Fruit fly (Drosophila melanogaster): Measurements from ENCODE around the gene cmpy.

The cmpy gene

dm6 chr3L:20710475-20711177, 8.4 kb downstream of the cmpy start (continued):
- TF ChIP-seq lab (GFP tag; optimal IDR thresholded peaks at IDR 0.05) (peak; percentile 37), Six4 (GFP tag; optimal IDR thresholded peaks at IDR 0.05) (peak; percentile 4), crol (GFP tag; IDR thresholded peaks at IDR 0.05) (peak; percentile 54; the same call in 1 of the 2 replicates), bab2 (GFP tag; optimal IDR thresholded peaks at IDR 0.05) (no peak), kah (GFP tag; optimal IDR thresholded peaks at IDR 0.05) (no peak), trh (GFP tag; optimal IDR thresholded peaks at IDR 0.05) (no peak), CG12391 (tag; optimal IDR thresholded peaks at IDR 0.05) (peak; percentile 55), sug (tag; optimal IDR thresholded peaks at IDR 0.05) (no peak), CG15269 (tag; optimal IDR thresholded peaks at IDR 0.05) (peak; percentile 44), CG8388 (GFP tag; optimal IDR thresholded peaks at IDR 0.05) (peak; percentile 22), lola (GFP tag; optimal IDR thresholded peaks at IDR 0.05) (peak in 1 of 3 experiments; percentile 34), CG18011 (GFP tag; optimal IDR thresholded peaks at IDR 0.05) (no peak), CG3407 (GFP tag; optimal IDR thresholded peaks at IDR 0.05) (peak; percentile 13), CG10267 (tag; optimal IDR thresholded peaks at IDR 0.05) (peak; percentile 52), run (tag; optimal IDR thresholded peaks at IDR 0.05) (no peak), CG10654 (GFP tag; optimal IDR thresholded peaks at IDR 0.05) (peak; percentile 10), Ada2b (GFP tag; IDR thresholded peaks at IDR 0.05) (peak; percentile 57), Oli (tag; optimal IDR thresholded peaks at IDR 0.05) (peak; percentile 31), Max (GFP tag; optimal IDR thresholded peaks at IDR 0.05) (no peak), CG8478 (optimal IDR thresholded peaks at IDR 0.05) (no peak), Sox100B (GFP tag; optimal IDR thresholded peaks at IDR 0.05) (peak; percentile 46), al (GFP tag; IDR thresholded peaks at IDR 0.05) (no peak), mld (GFP tag; IDR thresholded peaks at IDR 0.05; ENCODE audit: partially characterized antibody) (no peak), CG7372 (GFP tag; IDR thresholded peaks at IDR 0.05) (no peak), Dbx (GFP tag; IDR thresholded peaks at IDR 0.05) (no peak), ase (GFP tag; IDR thresholded peaks at IDR 0.05) (no peak), fd64A (GFP tag; optimal IDR thresholded peaks at IDR 0.05) (no peak), Fer1 (GFP tag; optimal IDR thresholded peaks at IDR 0.05) (no peak), tap (tag; optimal IDR thresholded peaks at IDR 0.05) (peak; percentile 38), sd (tag; optimal IDR thresholded peaks at IDR 0.05) (peak; percentile 53), CG17385 (GFP tag; optimal IDR thresholded peaks at IDR 0.05) (no peak), Hand (GFP tag; optimal IDR thresholded peaks at IDR 0.05) (no peak), da (GFP tag; optimal IDR thresholded peaks at IDR 0.05) (no peak), PHDP (tag; optimal IDR thresholded peaks at IDR 0.05) (peak; percentile 32), unc-4 (GFP tag; IDR thresholded peaks at IDR 0.05; ENCODE audit: partially characterized antibody) (no peak), fru (optimal IDR thresholded peaks at IDR 0.05) (no peak), HLH3B (GFP tag; IDR thresholded peaks at IDR 0.05) (peak; percentile 50), Dfd (GFP tag; optimal IDR thresholded peaks at IDR 0.05) (no peak), CG10543 (GFP tag; optimal IDR thresholded peaks at IDR 0.05) (no peak), Lim3 (GFP tag; IDR thresholded peaks at IDR 0.05) (no peak), cwo (GFP tag; optimal IDR thresholded peaks at IDR 0.05) (no peak), ci (GFP tag; IDR thresholded peaks at IDR 0.05) (peak; percentile 72), slp2 (GFP tag; optimal IDR thresholded peaks at IDR 0.05) (no peak), CG33557 (GFP tag; optimal IDR thresholded peaks at IDR 0.05) (no peak), gro (GFP tag; optimal IDR thresholded peaks at IDR 0.05) (no peak), CG6791 (GFP tag; IDR thresholded peaks at IDR 0.05; ENCODE audit: partially characterized antibody) (no peak), CG11456 (GFP tag; IDR thresholded peaks at IDR 0.05) (no peak), nerfin-1 (tag; optimal IDR thresholded peaks at IDR 0.05) (no peak), yki (optimal IDR thresholded peaks at IDR 0.05) (no peak), CG16813 (GFP tag; IDR thresholded peaks at IDR 0.05; ENCODE audit: partially characterized antibody) (no peak)

All from whole organism, embryonic.